Worm (Caenorhabditis elegans) whole organism, L4 larva: Measurements from ENCODE around the gene try-12.

ENCODE experiments used
- ZK546.5 ChIP-seq, 2 experiments: sonication (generic microtip); optimal IDR thresholded peaks; 2 replicates each; lab custom pipeline; 2017; ENCODE audit warnings: missing biosample characterization in 2 of 2, missing genetic modification characterization in 2 of 2
- ceh-28 ChIP-seq: fragments of 150-350 bp; optimal IDR thresholded peaks from 2 replicates; lab custom pipeline; 2014; ENCODE audit warnings: missing biosample characterization, missing genetic modification reagents, missing genetic modification characterization
- hmg-1.1 ChIP-seq: fragments of 200-800 bp; sonication (Bioruptor generic); IDR thresholded peaks from 2 replicates; pipeline ENCODE4 v1.3.6; 2022; ENCODE audit warnings: missing genetic modification reagents, missing genetic modification characterization, missing compliant biosample characterization
- lin-38 ChIP-seq: fragments of 200-800 bp; sonication (Bioruptor generic); IDR thresholded peaks from 2 replicates; pipeline ENCODE4 v1.3.6; 2022; ENCODE audit warnings: missing genetic modification reagents, missing genetic modification characterization, missing compliant biosample characterization
- lin-39 ChIP-seq: fragments of 150-350 bp; optimal IDR thresholded peaks from 2 replicates; lab custom pipeline; 2014; ENCODE audit warnings: missing biosample characterization, missing genetic modification reagents, missing genetic modification characterization
- madf-9 ChIP-seq: fragments of 200-800 bp; sonication (Bioruptor generic); conservative IDR thresholded peaks from 2 replicates; pipeline ENCODE4 v1.3.6; 2022; ENCODE audit warnings: missing genetic modification reagents, missing genetic modification characterization, missing compliant biosample characterization
- pqm-1 ChIP-seq: sonication (generic microtip); optimal IDR thresholded peaks from 2 replicates; lab custom pipeline; 2017; ENCODE audit warnings: missing biosample characterization, missing genetic modification characterization
- snpc-4 ChIP-seq: fragments of 150-350 bp; optimal IDR thresholded peaks from 2 replicates; lab custom pipeline; 2014; ENCODE audit warnings: missing biosample characterization, missing genetic modification characterization

ce11 chrV:7402355-7402754 is 46.8 kb upstream of the try-12 start, which contains the start of gene srj-13:
- no peak for TF ChIP-seq snpc-4 (tag; lab: Kevin White, UChicago)
- TF ChIP-seq lin-38, result no peak
- no peak for TF ChIP-seq madf-9
- TF ChIP-seq lin-39, result no peak
- no peak for TF ChIP-seq ZK546.5 (tag; optimal IDR thresholded peaks at IDR 0.05; lab: Kevin White, UChicago)
- TF ChIP-seq hmg-1.1 (GFP tag; lab: Robert Waterston, UW), result no peak
- TF ChIP-seq ceh-28 (tag; lab: Kevin White, UChicago), result no peak
- no peak for TF ChIP-seq pqm-1
